Fruit fly (Drosophila melanogaster): ENCODE data around the gene spz.

DNA sequence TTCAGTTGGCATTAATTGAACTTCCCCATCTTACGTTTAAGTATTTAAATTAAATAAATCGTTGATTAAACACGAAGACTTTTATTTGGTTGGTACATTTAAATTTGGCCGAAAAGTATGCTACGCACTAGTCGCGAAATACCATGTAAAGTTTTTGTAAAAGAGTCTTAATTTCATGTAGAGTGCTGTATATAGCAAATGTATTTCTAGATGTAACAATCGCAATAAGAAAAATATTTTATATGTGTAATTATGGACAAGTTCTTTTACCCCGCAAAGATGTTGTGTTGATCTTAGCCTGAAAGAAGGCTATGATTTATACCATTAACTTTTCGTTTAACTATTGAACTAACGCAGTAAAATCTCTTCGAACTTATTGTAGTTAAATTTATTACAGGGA is 12.9 kb upstream of the spz start:
- TF ChIP-seq OdsH (GFP tag; optimal IDR thresholded peaks at IDR 0.05) (no peak), psq (GFP tag; optimal IDR thresholded peaks at IDR 0.05) (no peak)
